Worm (Caenorhabditis elegans): ENCODE results near the gene cyp-35C1.

DNA sequence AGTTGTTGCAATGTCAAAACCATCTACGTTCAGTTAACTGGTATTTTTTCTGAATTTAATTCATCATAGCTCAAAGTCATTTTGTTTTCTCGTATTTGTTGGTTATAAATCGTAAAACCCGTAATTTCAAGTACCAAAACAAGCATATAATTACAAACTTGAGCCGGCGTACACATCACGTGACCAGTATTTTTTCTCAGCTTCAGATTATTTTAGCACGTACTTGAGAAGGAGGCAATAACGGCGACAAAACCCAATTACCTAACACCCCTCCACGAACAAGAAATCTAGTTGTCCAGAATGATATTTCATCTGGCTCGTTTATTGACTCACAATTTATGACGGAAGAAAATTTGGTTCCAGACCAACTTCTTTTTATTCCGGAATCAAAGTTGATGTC, 39.4 kb downstream of the cyp-35C1 start, which contains the start of gene srx-135:
- no peak for TF ChIP-seq unc-62 (GFP tag; optimal IDR thresholded peaks at IDR 0.05)
- TF ChIP-seq elt-3 (tag; optimal IDR thresholded peaks at IDR 0.05), result no peak

All from whole organism, mixed stage, embryonic.